Fruit fly (Drosophila melanogaster) whole organism, adult: ENCODE data around the gene Cmpk.

ENCODE experiments used
- CG12768 ChIP-seq: fragments of 200-800 bp; sonication (Bioruptor generic); optimal IDR thresholded peaks from 2 replicates; lab custom pipeline; 2017; ENCODE audit warnings: missing biosample characterization, missing genetic modification characterization, mild to moderate bottlenecking, moderate library complexity, missing genetic modification reagents
- CG1620 ChIP-seq: fragments of 200-800 bp; sonication (Bioruptor generic); optimal IDR thresholded peaks from 2 replicates; lab custom pipeline; 2016; ENCODE audit warnings: missing biosample characterization, missing genetic modification characterization
- CG7045 ChIP-seq: fragments of 200-800 bp; sonication (Bioruptor generic); optimal IDR thresholded peaks from 2 replicates; lab custom pipeline; 2017; ENCODE audit warnings: missing biosample characterization, mild to moderate bottlenecking, missing genetic modification characterization
- Clk ChIP-seq: fragments of 200-800 bp; sonication (Bioruptor generic); optimal IDR thresholded peaks from 2 replicates; lab custom pipeline; 2017; ENCODE audit warnings: missing biosample characterization, missing genetic modification characterization
- Hr96 ChIP-seq: fragments of 200-800 bp; sonication (Bioruptor generic); optimal IDR thresholded peaks from 2 replicates; lab custom pipeline; 2016; ENCODE audit warnings: missing biosample characterization, missing genetic modification characterization
- bab1 ChIP-seq: fragments of 200-800 bp; sonication (Bioruptor generic); optimal IDR thresholded peaks from 3 replicates; lab custom pipeline; 2019; ENCODE audit warnings: missing biosample characterization, mild to moderate bottlenecking, missing genetic modification characterization, moderate library complexity
- cic ChIP-seq: fragments of 200-800 bp; sonication (Bioruptor generic); optimal IDR thresholded peaks from 2 replicates; lab custom pipeline; 2017; ENCODE audit warnings: missing biosample characterization, mild to moderate bottlenecking, missing genetic modification characterization, moderate library complexity
- cnc ChIP-seq, 2 experiments: fragments of >200 bp; optimal IDR thresholded peaks; 2 replicates each; lab custom pipeline; 2017
- kay ChIP-seq: fragments of 200-800 bp; sonication (Bioruptor generic); peaks from one replicate; lab custom pipeline; 2016; ENCODE audit warnings: missing biosample characterization, missing genetic modification characterization, borderline replicate concordance
- pad ChIP-seq: fragments of 200-800 bp; sonication (Bioruptor generic); optimal IDR thresholded peaks from 3 replicates; lab custom pipeline; 2017; ENCODE audit warnings: missing biosample characterization, missing genetic modification characterization, mild to moderate bottlenecking, moderate library complexity, missing genetic modification reagents
- toe ChIP-seq: fragments of 200-800 bp; sonication (Bioruptor generic); optimal IDR thresholded peaks from 2 replicates; lab custom pipeline; 2016; ENCODE audit warnings: missing biosample characterization, missing genetic modification characterization

- TF ChIP-seq cnc (optimal IDR thresholded peaks at IDR 0.05; lab: Kevin White, UChicago) (peak in 1 of 2 experiments; percentile 33), CG1620 (GFP tag; lab: Kevin White, UChicago) (peak; percentile 39), toe (peak; percentile 17), Hr96 (GFP tag; lab: Kevin White, UChicago) (peak; percentile 26), cic (no peak), bab1 (GFP tag; lab: Kevin White, UChicago) (peak; percentile 90), pad (peak; percentile 61), CG7045 (peak; percentile 5), Clk (no peak), CG12768 (GFP tag; lab: Kevin White, UChicago) (peak; percentile 19), kay (peak; percentile 48)
These were observed 49.3 kb upstream of the Cmpk start for dm6 chr3R:26104302-26105140.
